Fruit fly (Drosophila melanogaster): ENCODE measurements around the gene MTA1-like.

MTA1-like gene

DNA sequence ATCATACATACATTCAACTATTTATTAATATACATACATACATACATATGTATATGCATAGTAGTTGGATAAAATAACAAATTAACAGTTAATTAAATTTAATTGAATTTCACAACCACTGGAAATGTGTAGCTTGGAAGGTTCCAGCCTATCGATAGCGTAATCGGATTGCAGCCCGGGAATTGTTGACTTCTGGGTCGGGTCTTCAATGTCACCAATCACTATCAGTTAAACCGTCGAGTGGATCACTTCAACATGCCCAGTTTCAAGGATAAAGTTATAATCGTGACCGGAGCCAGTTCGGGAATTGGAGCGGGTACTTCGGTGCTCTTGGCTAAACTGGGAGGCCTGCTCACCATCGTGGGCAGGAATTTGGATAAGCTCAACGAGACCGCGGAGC, 15.1 kb downstream of the MTA1-like start, which contains the start of gene CG12171:
TSS of gene CG12171 (plus strand) at position 191 of the 400 bp plus-strand sequence.
- TF ChIP-seq rn (GFP tag; IDR thresholded peaks at IDR 0.05) (no peak), EcR (GFP tag; optimal IDR thresholded peaks at IDR 0.05) (peak; percentile 18), CG12605 (GFP tag; IDR thresholded peaks at IDR 0.05) (no peak), CG4496 (GFP tag; IDR thresholded peaks at IDR 0.05) (no peak)

DNA sequence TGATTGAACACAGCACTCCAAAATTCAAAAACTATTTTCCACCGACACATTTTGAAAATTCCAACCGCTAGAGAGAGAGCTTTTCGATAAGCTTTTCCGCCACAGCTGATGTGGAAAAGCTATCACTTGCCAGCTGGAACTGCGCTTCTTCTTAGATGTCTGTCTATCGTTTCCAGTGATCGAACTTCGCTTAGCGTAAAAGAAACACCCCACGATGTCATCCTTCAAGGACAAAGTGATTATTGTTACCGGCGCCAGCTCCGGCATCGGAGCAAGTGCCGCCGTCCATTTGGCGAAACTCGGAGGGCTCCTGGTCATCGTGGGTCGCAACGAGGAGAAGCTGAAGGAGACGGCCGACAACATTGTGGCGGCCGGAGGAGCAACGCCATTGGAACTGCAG, 16.4 kb downstream of the MTA1-like start, which contains the start of gene CG31549:
TSS of gene CG31549 (plus strand) at position 11 of the 400 bp plus-strand sequence.
- no peak for TF ChIP-seq gl (tag; optimal IDR thresholded peaks at IDR 0.05)
- TF ChIP-seq CG17806 (tag; optimal IDR thresholded peaks at IDR 0.05): no peak
- TF ChIP-seq Snoo (tag; optimal IDR thresholded peaks at IDR 0.05): no peak
- TF ChIP-seq CG34367 (tag; optimal IDR thresholded peaks at IDR 0.05): no peak
- TF ChIP-seq CG14655 (GFP tag; optimal IDR thresholded peaks at IDR 0.05): no peak

DNA sequence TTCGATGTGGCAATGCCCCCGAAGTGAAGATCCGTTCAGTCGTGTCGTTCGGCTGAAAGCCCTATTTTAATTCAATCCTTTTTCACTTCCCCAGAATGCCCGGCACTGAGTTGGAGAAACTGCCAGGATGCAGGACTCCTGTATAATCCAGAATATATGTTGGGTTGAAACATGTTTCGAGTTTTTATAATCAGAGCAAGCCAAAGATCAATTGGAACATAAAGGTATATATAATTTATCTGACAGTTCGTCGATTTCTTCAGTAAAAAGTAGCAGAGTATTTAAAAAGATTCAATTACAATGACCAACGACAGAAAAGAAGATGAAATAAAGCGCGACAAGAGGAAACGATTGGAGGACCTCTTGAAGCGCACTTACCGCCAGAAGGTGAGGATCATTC, 21.0 kb downstream of the MTA1-like start, which contains the start of gene CG31551:
TSS of gene CG31551 (plus strand) at position 301 of the 400 bp plus-strand sequence.
- TF ChIP-seq fd96Ca (GFP tag; IDR thresholded peaks at IDR 0.05): no peak
- no peak for TF ChIP-seq CG4496 (GFP tag; IDR thresholded peaks at IDR 0.05)
- TF ChIP-seq Snoo (tag; optimal IDR thresholded peaks at IDR 0.05): no peak
- no peak for TF ChIP-seq rn (GFP tag; IDR thresholded peaks at IDR 0.05)
- TF ChIP-seq CG9948 (tag; optimal IDR thresholded peaks at IDR 0.05): no peak
- TF ChIP-seq CG10348 (GFP tag; IDR thresholded peaks at IDR 0.05): no peak
- TF ChIP-seq CG15710 (tag; optimal IDR thresholded peaks at IDR 0.05): no peak
- no peak for TF ChIP-seq Pif1B (GFP tag; optimal IDR thresholded peaks at IDR 0.05)
- TF ChIP-seq CG34367 (tag; optimal IDR thresholded peaks at IDR 0.05): no peak
- TF ChIP-seq CG12605 (GFP tag; IDR thresholded peaks at IDR 0.05): no peak

DNA sequence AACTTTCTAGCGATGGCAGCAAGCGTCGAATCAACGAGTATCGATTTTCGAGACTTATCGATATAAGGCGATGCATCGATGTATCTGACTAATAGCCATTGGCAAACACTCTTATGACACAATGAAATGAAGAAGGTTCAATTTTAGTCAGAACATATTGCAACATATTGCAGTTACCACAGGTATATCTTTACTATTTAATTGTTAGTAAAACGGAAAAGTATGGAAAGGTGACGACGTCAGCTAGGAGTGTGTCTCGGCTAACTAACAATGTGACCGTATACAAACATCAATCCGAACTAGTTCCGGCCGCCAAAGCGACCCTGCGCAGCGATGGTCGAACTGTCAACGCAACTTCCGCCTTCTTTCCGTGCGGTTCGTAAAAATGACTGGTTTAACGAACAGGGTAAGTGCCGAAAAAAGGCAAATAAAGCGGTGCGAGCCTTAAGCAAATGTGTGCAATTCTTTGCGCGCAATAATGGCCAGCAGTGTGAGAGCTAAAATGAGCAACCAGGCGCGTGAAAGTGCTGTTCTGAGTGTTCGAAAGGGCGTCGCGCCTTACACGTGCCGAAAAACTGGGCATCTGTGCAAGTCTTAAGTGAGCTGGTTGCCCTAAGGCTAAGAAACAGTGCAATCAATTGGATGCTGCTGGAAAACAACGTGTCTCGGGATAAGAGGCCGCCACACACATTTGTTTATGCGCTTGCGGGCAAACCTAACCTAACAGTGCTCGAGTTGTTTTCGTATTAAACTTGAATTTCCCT, 24.2 kb downstream of the MTA1-like start, which contains the start of the genes Dph4, Spec2 and RpL13A:
TSS of gene Dph4 (minus strand) at position 11 of the 764 bp plus-strand sequence.
TSS of gene Spec2 (minus strand) at position 11 of the 764 bp plus-strand sequence.
TSS of gene RpL13A (plus strand) at position 360 of the 764 bp plus-strand sequence.
- no peak for TF ChIP-seq EcR (GFP tag; optimal IDR thresholded peaks at IDR 0.05)
- peak; percentile 94 for TF ChIP-seq Snoo (tag; optimal IDR thresholded peaks at IDR 0.05)
- peak; percentile 63 for TF ChIP-seq CG15710 (tag; optimal IDR thresholded peaks at IDR 0.05)
- no peak for TF ChIP-seq CG8159 (tag; optimal IDR thresholded peaks at IDR 0.05)
- peak; percentile 72 for TF ChIP-seq gl (tag; optimal IDR thresholded peaks at IDR 0.05)
- TF ChIP-seq fd96Ca (GFP tag; IDR thresholded peaks at IDR 0.05): no peak
- TF ChIP-seq CG8301 (tag; optimal IDR thresholded peaks at IDR 0.05): peak; percentile 42
- no peak for TF ChIP-seq D1 (tag; optimal IDR thresholded peaks at IDR 0.05)
- TF ChIP-seq CG12605 (GFP tag; IDR thresholded peaks at IDR 0.05): no peak
- TF ChIP-seq CG17806 (tag; optimal IDR thresholded peaks at IDR 0.05): peak; percentile 34
- TF ChIP-seq CG34367 (tag; optimal IDR thresholded peaks at IDR 0.05): peak; percentile 83
- peak; percentile 22 for TF ChIP-seq CG9948 (tag; optimal IDR thresholded peaks at IDR 0.05)

DNA sequence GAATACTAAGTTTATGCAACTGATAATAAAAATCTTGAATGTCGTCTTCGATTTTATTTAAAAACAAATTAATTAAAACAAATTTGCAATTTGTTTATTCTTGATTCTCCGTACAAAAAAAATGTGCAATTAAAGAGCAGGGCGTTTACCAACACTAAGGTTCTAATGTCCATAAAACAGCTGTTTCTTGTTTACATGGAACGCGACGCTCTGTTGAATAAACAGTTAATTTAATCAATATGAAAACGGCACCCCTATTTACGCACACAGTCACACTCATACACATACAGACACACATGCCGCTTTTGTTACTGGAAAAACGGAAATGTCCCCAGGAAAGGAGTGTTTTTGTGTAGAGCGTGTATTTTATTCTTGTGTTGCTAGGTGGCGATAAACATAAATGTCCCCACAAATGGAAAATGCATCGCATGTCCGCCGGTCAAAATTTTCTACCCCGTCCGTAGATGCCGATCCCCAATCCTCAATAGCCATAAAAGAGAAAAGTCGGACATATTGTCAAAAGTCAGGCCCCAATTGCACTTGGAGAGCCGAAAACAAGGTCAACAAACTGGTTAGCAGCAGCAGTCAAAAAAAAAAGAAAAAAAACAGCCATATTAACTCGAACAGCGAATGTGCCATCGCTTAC, 25.4 kb downstream of the MTA1-like start:
- peak; percentile 27 for TF ChIP-seq gl (tag; optimal IDR thresholded peaks at IDR 0.05)
- TF ChIP-seq Pif1A (GFP tag; optimal IDR thresholded peaks at IDR 0.05): peak; percentile 21
- no peak for TF ChIP-seq CG17806 (tag; optimal IDR thresholded peaks at IDR 0.05)
- peak; percentile 25 for TF ChIP-seq EcR (GFP tag; optimal IDR thresholded peaks at IDR 0.05)
- TF ChIP-seq CG8301 (tag; optimal IDR thresholded peaks at IDR 0.05): no peak
- peak; percentile 38 for TF ChIP-seq Pif1B (GFP tag; optimal IDR thresholded peaks at IDR 0.05)
- no peak for TF ChIP-seq fd96Ca (GFP tag; IDR thresholded peaks at IDR 0.05)
- TF ChIP-seq CG8159 (tag; optimal IDR thresholded peaks at IDR 0.05): no peak

DNA sequence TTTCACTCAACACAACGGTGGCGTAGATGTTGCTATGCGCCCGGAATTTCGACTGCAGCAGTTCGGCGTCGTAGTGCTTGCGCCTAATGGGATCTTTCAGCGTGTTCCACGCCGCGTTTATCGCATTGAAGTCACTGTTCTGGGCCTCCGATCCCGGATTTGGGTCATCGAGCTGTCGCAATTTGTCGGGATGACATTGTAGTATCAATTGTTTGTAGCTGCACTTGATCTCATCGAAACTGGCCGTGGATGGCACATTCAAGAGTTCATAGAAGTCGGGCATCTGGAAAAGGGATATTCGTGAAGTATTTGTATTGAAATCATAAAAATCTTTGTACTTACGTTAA, 26.2 kb downstream of the MTA1-like start:
- TF ChIP-seq fd96Ca (GFP tag; IDR thresholded peaks at IDR 0.05) (no peak), Snoo (tag; optimal IDR thresholded peaks at IDR 0.05) (no peak), CG4496 (GFP tag; IDR thresholded peaks at IDR 0.05) (no peak), CG8159 (tag; optimal IDR thresholded peaks at IDR 0.05) (no peak), CG17806 (tag; optimal IDR thresholded peaks at IDR 0.05) (no peak), D1 (tag; optimal IDR thresholded peaks at IDR 0.05) (no peak), Pif1A (GFP tag; optimal IDR thresholded peaks at IDR 0.05) (no peak), CG15710 (tag; optimal IDR thresholded peaks at IDR 0.05) (no peak), gl (tag; optimal IDR thresholded peaks at IDR 0.05) (no peak), CG34367 (tag; optimal IDR thresholded peaks at IDR 0.05) (no peak), CG8301 (tag; optimal IDR thresholded peaks at IDR 0.05) (no peak), CG32121 (GFP tag; IDR thresholded peaks at IDR 0.05) (no peak), CG12605 (GFP tag; IDR thresholded peaks at IDR 0.05) (no peak)

DNA sequence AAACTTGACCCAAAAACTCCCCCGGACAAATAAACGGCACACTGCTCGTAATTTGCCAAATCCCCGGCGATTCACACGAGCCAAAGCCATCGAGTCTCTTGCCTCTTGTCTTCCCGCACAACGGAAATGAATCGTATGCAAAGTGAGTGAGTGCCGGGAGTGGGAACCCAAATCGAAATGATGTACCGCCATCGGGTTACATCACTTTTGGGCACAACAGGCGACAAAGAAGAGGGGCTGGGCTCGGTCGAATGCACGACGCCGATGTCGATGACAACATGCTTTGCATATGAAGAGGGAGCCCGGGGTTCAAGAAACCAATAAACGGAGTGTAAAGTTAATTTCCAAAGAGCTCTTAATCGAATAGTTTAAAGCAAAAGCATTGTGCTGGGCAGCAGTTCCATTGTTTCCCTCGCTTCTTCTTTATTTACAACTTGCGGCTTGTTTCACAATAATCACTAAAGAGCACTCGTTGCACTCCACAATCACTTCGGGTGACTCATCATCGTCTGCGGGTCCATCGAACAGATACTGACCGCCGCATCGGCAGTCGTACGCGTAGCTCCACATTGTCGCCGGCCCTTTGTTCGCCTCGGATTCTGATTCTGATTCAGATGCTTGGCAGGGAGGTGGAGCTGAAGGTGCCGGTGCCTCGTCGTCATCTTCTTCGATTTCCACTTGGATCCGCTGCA, 26.7 kb downstream of the MTA1-like start:
- TF ChIP-seq fd96Ca (GFP tag; IDR thresholded peaks at IDR 0.05): 0 out of 3 replicates have a peak, but pooled peaks have one; percentile 45
- TF ChIP-seq CG10348 (GFP tag; IDR thresholded peaks at IDR 0.05): no peak
- TF ChIP-seq CG15710 (tag; optimal IDR thresholded peaks at IDR 0.05): no peak
- peak; percentile 42; the same call in 1 of the 3 replicates for TF ChIP-seq CG4496 (GFP tag; IDR thresholded peaks at IDR 0.05)
- peak; percentile 94 for TF ChIP-seq EcR (GFP tag; optimal IDR thresholded peaks at IDR 0.05)
- TF ChIP-seq CG9948 (tag; optimal IDR thresholded peaks at IDR 0.05): no peak
- TF ChIP-seq CG8301 (tag; optimal IDR thresholded peaks at IDR 0.05): peak; percentile 4
- TF ChIP-seq CG13204 (GFP tag; optimal IDR thresholded peaks at IDR 0.05): peak; percentile 77
- TF ChIP-seq CG12605 (GFP tag; IDR thresholded peaks at IDR 0.05): peak; percentile 50
- peak; percentile 82 for TF ChIP-seq gl (tag; optimal IDR thresholded peaks at IDR 0.05)
- no peak for TF ChIP-seq Snoo (tag; optimal IDR thresholded peaks at IDR 0.05)
- TF ChIP-seq CG32121 (GFP tag; IDR thresholded peaks at IDR 0.05): no peak
- no peak for TF ChIP-seq rn (GFP tag; IDR thresholded peaks at IDR 0.05)
- TF ChIP-seq CG34367 (tag; optimal IDR thresholded peaks at IDR 0.05): peak; percentile 18
- TF ChIP-seq CG17806 (tag; optimal IDR thresholded peaks at IDR 0.05): no peak
- TF ChIP-seq Pif1A (GFP tag; optimal IDR thresholded peaks at IDR 0.05): peak; percentile 4
- peak; percentile 27 for TF ChIP-seq CG8159 (tag; optimal IDR thresholded peaks at IDR 0.05)
- TF ChIP-seq CG14655 (GFP tag; optimal IDR thresholded peaks at IDR 0.05): peak; percentile 14
- no peak for TF ChIP-seq D1 (tag; optimal IDR thresholded peaks at IDR 0.05)
- TF ChIP-seq Pif1B (GFP tag; optimal IDR thresholded peaks at IDR 0.05): no peak
- no peak; the same call in 1 of the 2 replicates for TF ChIP-seq Ets98B (GFP tag; IDR thresholded peaks at IDR 0.05)
